Worm (Caenorhabditis elegans) whole organism, L4 larva: ENCODE results near the gene C30E1.4.

Experiments
- F44E2.7 ChIP-seq: fragments of 200-800 bp; sonication (Bioruptor generic); IDR thresholded peaks from 2 replicates; pipeline ENCODE4 v2.1.2; 2022; ENCODE audit warnings: missing genetic modification characterization, missing compliant biosample characterization
- R02D3.7 ChIP-seq: fragments of 150-350 bp; sonication (generic microtip); optimal IDR thresholded peaks from 3 replicates; lab custom pipeline; 2014; ENCODE audit warnings: missing biosample characterization, missing genetic modification characterization
- Y5F2A.4 ChIP-seq: fragments of 200-800 bp; sonication (Bioruptor generic); optimal IDR thresholded peaks from 2 replicates; lab custom pipeline; 2018; ENCODE audit warnings: mild to moderate bottlenecking, missing genetic modification characterization, missing compliant biosample characterization
- arid-1 ChIP-seq: fragments of 200-800 bp; sonication (Bioruptor generic); conservative IDR thresholded peaks from 2 replicates; pipeline ENCODE4 v1.3.6; 2022; ENCODE audit warnings: missing genetic modification reagents, missing genetic modification characterization, missing compliant biosample characterization
- ceh-62 ChIP-seq: sonication (generic microtip); optimal IDR thresholded peaks from 2 replicates; lab custom pipeline; 2017; ENCODE audit warnings: missing biosample characterization, missing genetic modification characterization
- ces-1 ChIP-seq: fragments of 150-350 bp; sonication (generic microtip); optimal IDR thresholded peaks from 4 replicates; lab custom pipeline; 2014; ENCODE audit warnings: missing biosample characterization, missing genetic modification reagents, missing genetic modification characterization
- cey-2 ChIP-seq: sonication (generic microtip); optimal IDR thresholded peaks from 3 replicates; lab custom pipeline; 2017; ENCODE audit warnings: missing genetic modification characterization, mild to moderate bottlenecking, missing compliant biosample characterization, antibody characterized with exemption, borderline replicate concordance; ENCODE audit not compliant: insufficient read depth
- ctbp-1 ChIP-seq: fragments of 200-800 bp; sonication (Bioruptor generic); IDR thresholded peaks from 2 replicates; pipeline ENCODE4 v1.3.6; 2022; ENCODE audit warnings: missing genetic modification reagents, missing genetic modification characterization, missing compliant biosample characterization
- daf-16 ChIP-seq, 3 experiments: sonication (generic microtip); optimal IDR thresholded peaks; 2 replicates each; lab custom pipeline; 2016 to 2017; ENCODE audit warnings: missing genetic modification characterization in 3 of 3, missing genetic modification reagents in 3 of 3, mild to moderate bottlenecking in 2 of 3, missing compliant biosample characterization in 2 of 3, missing biosample characterization in 1 of 3, moderate library complexity in 1 of 3
- daf-8 ChIP-seq: fragments of 200-800 bp; sonication (Bioruptor generic); IDR thresholded peaks from 2 replicates; pipeline ENCODE4 v1.3.6; 2022; ENCODE audit warnings: missing genetic modification characterization, missing compliant biosample characterization
- dmd-6 ChIP-seq: fragments of 200-800 bp; sonication (Bioruptor generic); IDR thresholded peaks from 2 replicates; pipeline ENCODE4 v1.3.6; 2022; ENCODE audit warnings: missing genetic modification reagents, missing genetic modification characterization, missing compliant biosample characterization
- dve-1 ChIP-seq: sonication (generic microtip); optimal IDR thresholded peaks from 2 replicates; lab custom pipeline; 2017; ENCODE audit warnings: antibody characterized with exemption, mild to moderate bottlenecking, missing genetic modification characterization, missing compliant biosample characterization; ENCODE audit not compliant: insufficient read depth
- egl-43 ChIP-seq: fragments of 200-800 bp; sonication (Bioruptor generic); IDR thresholded peaks from 2 replicates; pipeline ENCODE4 v1.3.6; 2022; ENCODE audit warnings: missing genetic modification reagents, missing genetic modification characterization, missing compliant biosample characterization
- gei-8 ChIP-seq: fragments of 200-800 bp; sonication (Bioruptor generic); optimal IDR thresholded peaks from 2 replicates; lab custom pipeline; 2018; ENCODE audit warnings: mild to moderate bottlenecking, missing genetic modification characterization, missing compliant biosample characterization
- hif-1 ChIP-seq, 2 experiments: sonication (generic microtip); optimal IDR thresholded peaks; 2 replicates each; lab custom pipeline; 2016 to 2017; ENCODE audit warnings: missing compliant biosample characterization in 2 of 2, missing genetic modification characterization in 2 of 2, missing genetic modification reagents in 2 of 2, missing genotype in 2 of 2, mild to moderate bottlenecking in 1 of 2
- hlh-11 ChIP-seq: fragments of 200-800 bp; sonication (Bioruptor generic); optimal IDR thresholded peaks from 2 replicates; lab custom pipeline; 2018; ENCODE audit warnings: mild to moderate bottlenecking, missing genetic modification characterization, missing compliant biosample characterization
- hlh-30 ChIP-seq: sonication (generic microtip); optimal IDR thresholded peaks from 2 replicates; lab custom pipeline; 2017; ENCODE audit warnings: antibody characterized with exemption, mild to moderate bottlenecking, missing genetic modification characterization, missing compliant biosample characterization; ENCODE audit not compliant: insufficient read depth
- hmg-1.1 ChIP-seq: fragments of 200-800 bp; sonication (Bioruptor generic); IDR thresholded peaks from 2 replicates; pipeline ENCODE4 v1.3.6; 2022; ENCODE audit warnings: missing genetic modification reagents, missing genetic modification characterization, missing compliant biosample characterization
- lin-1 ChIP-seq: fragments of 200-800 bp; sonication (Bioruptor generic); IDR thresholded peaks from 2 replicates; pipeline ENCODE4 v1.3.6; 2022; ENCODE audit warnings: missing genetic modification reagents, missing genetic modification characterization, missing compliant biosample characterization
- lin-29 ChIP-seq: fragments of 200-800 bp; sonication (Bioruptor generic); IDR thresholded peaks from 2 replicates; pipeline ENCODE4 v1.3.6; 2022; ENCODE audit warnings: missing genetic modification reagents, missing genetic modification characterization, missing compliant biosample characterization
- lin-38 ChIP-seq: fragments of 200-800 bp; sonication (Bioruptor generic); IDR thresholded peaks from 2 replicates; pipeline ENCODE4 v1.3.6; 2022; ENCODE audit warnings: missing genetic modification reagents, missing genetic modification characterization, missing compliant biosample characterization
- lin-39 ChIP-seq: fragments of 150-350 bp; optimal IDR thresholded peaks from 2 replicates; lab custom pipeline; 2014; ENCODE audit warnings: missing biosample characterization, missing genetic modification reagents, missing genetic modification characterization
- nhr-102 ChIP-seq: sonication (generic microtip); optimal IDR thresholded peaks from 2 replicates; lab custom pipeline; 2016; ENCODE audit warnings: mild to moderate bottlenecking, missing genetic modification characterization, moderate library complexity, missing compliant biosample characterization
- nhr-237 ChIP-seq: sonication (generic microtip); optimal IDR thresholded peaks from 2 replicates; lab custom pipeline; 2017; ENCODE audit warnings: missing biosample characterization, missing genetic modification characterization
- nhr-25 ChIP-seq: sonication (generic microtip); optimal IDR thresholded peaks from 2 replicates; lab custom pipeline; 2017; ENCODE audit warnings: missing genetic modification characterization, mild to moderate bottlenecking, missing compliant biosample characterization, antibody characterized with exemption, moderate library complexity, borderline replicate concordance; ENCODE audit not compliant: insufficient read depth
- nhr-28 ChIP-seq: fragments of 150-350 bp; optimal IDR thresholded peaks from 2 replicates; lab custom pipeline; 2014; ENCODE audit warnings: missing biosample characterization, missing genetic modification characterization
- nhr-77 ChIP-seq: fragments of 150-350 bp; optimal IDR thresholded peaks from 2 replicates; lab custom pipeline; 2014; ENCODE audit warnings: missing biosample characterization, missing genetic modification characterization
- pha-4 ChIP-seq, 2 experiments: fragments of 150-350 bp in 1 of 2; fragments of 200-800 bp in 1 of 2; sonication (Bioruptor generic) in 1 of 2; IDR thresholded peaks in 1 of 2; optimal IDR thresholded peaks in 1 of 2; 2 replicates each; pipeline versions ENCODE4 v1.3.6 to Lab custom; 2014 to 2022; ENCODE audit warnings: missing genetic modification characterization in 2 of 2, missing genetic modification reagents in 2 of 2, missing biosample characterization in 1 of 2, missing compliant biosample characterization in 1 of 2
- php-3 ChIP-seq: fragments of 200-800 bp; sonication (Bioruptor generic); IDR thresholded peaks from 2 replicates; pipeline ENCODE4 v1.3.6; 2022; ENCODE audit warnings: missing genetic modification reagents, missing genetic modification characterization, missing compliant biosample characterization
- pqm-1 ChIP-seq: sonication (generic microtip); optimal IDR thresholded peaks from 2 replicates; lab custom pipeline; 2017; ENCODE audit warnings: missing biosample characterization, missing genetic modification characterization
- saeg-2 ChIP-seq: fragments of 200-800 bp; sonication (Bioruptor generic); IDR thresholded peaks from 2 replicates; pipeline ENCODE4 v1.3.6; 2022; ENCODE audit warnings: missing genetic modification reagents, missing genetic modification characterization, missing compliant biosample characterization
- sdz-12 ChIP-seq: fragments of 200-800 bp; sonication (Bioruptor generic); optimal IDR thresholded peaks from 2 replicates; lab custom pipeline; 2018; ENCODE audit warnings: mild to moderate bottlenecking, missing genetic modification characterization, missing compliant biosample characterization
- set-16 ChIP-seq: fragments of 200-800 bp; sonication (Bioruptor generic); IDR thresholded peaks from 2 replicates; pipeline ENCODE4 v1.3.6; 2022; ENCODE audit warnings: missing genetic modification reagents, missing genetic modification characterization, missing compliant biosample characterization
- snpc-4 ChIP-seq: fragments of 150-350 bp; optimal IDR thresholded peaks from 2 replicates; lab custom pipeline; 2014; ENCODE audit warnings: missing biosample characterization, missing genetic modification characterization
- vab-7 ChIP-seq: fragments of 200-800 bp; sonication (Bioruptor generic); IDR thresholded peaks from 2 replicates; pipeline ENCODE4 v1.3.6; 2022; ENCODE audit warnings: missing genetic modification reagents, missing genetic modification characterization, missing compliant biosample characterization
- ztf-7 ChIP-seq: fragments of 150-350 bp; optimal IDR thresholded peaks from 2 replicates; lab custom pipeline; 2014; ENCODE audit warnings: missing biosample characterization, missing genetic modification characterization

The C30E1.4 gene

DNA sequence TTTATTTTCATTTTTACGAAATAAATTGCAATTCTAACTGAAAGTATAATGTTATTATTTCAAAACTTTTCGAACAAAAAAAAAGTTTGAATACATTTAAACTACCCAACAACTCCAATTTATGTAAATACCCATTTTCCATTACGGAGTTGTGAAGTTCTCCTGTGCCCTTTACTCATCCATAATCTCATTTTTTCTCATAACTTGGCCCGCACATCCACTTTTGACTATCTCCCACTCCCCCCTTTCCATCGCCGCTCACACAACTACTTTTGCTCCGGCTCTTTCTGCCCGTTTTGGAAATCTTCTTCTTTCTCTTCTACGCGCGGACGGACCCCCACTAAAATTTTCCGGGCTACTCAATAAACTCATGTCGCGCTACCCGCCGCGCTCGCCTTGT, 38.9 kb downstream of the C30E1.4 start:
- 0 out of 2 replicates have a peak, but pooled peaks have one; percentile 25 for TF ChIP-seq ctbp-1 (GFP tag; lab: Robert Waterston, UW)
- no peak for TF ChIP-seq daf-8 (GFP tag; lab: Robert Waterston, UW)

DNA sequence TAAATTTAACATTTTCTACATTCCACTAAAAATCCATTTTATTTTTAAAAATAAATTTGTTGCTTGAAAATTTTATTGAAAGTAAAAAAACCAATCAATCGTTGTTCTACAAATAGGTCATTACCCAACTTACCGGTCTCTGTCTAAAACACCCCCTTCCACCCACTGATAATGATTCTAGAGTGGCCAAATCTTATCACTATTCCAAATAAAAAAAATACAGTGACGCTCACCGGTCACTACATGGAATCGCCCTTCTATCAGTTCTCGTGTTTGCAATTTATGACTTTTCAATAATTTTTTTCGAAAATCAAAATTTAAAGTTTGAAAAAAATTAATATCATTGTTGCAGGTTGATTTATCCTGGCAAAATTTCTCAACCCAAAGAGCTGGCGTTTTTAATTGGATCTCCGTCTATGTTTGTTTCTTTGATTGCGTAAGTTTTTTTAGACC, 39.8 kb downstream of the C30E1.4 start, which contains the start of the genes F52G3.1 and F52G3.7:
Gene F52G3.1 (plus strand): TSS at position 353 of the 453 bp plus-strand sequence.
Gene F52G3.7 (plus strand): TSS at position 403 of the 453 bp plus-strand sequence.
- 0 out of 2 replicates have a peak, but pooled peaks have one; percentile 42 for TF ChIP-seq php-3 (GFP tag; lab: Robert Waterston, UW)
- TF ChIP-seq nhr-28 (tag; lab: Kevin White, UChicago) = peak; percentile 32
- TF ChIP-seq dve-1 (tag; lab: Kevin White, UChicago) = peak; percentile 23
- no peak for TF ChIP-seq lin-38 (GFP tag; lab: Robert Waterston, UW)
- TF ChIP-seq daf-16 (GFP tag; optimal IDR thresholded peaks at IDR 0.05; lab: Kevin White, UChicago) = no peak
- peak; percentile 47 for TF ChIP-seq daf-16 (tag; optimal IDR thresholded peaks at IDR 0.05; lab: Kevin White, UChicago)
- no peak for TF ChIP-seq nhr-102
- peak; percentile 16 for TF ChIP-seq hlh-30 (tag; lab: Kevin White, UChicago)
- peak; percentile 70 for TF ChIP-seq pqm-1 (tag; lab: Kevin White, UChicago)
- peak; percentile 40 for TF ChIP-seq hlh-11 (tag; lab: Kevin White, UChicago)
- TF ChIP-seq, all 104 proteins: peak for 7

DNA sequence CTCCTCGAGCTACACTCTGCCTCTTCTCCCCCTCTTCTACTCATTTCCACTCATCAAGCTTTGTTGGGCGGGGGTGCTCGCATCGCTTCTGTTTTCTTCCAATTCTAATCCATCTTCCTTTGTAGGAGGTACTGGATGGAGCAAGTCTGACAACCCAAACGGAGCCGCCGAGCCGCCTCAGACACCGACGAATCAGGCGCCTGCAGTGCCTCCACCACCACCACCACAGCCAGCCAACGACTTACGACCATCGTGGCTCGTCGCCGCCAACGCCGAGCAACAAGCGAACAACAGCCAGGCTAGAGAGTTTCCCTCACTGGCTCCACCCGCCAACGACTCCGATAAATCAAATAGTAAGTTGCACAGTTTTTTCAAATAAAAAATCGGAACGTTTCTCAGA, 42.2 kb downstream of the C30E1.4 start:
- no peak for TF ChIP-seq ztf-7 (tag; lab: Kevin White, UChicago)
- TF ChIP-seq snpc-4 (tag; lab: Kevin White, UChicago) = no peak
- TF ChIP-seq egl-43 (GFP tag; lab: Robert Waterston, UW) = peak; percentile 68; the same call in 1 of the 2 replicates
- TF ChIP-seq nhr-102 = no peak
- no peak for TF ChIP-seq F44E2.7
- no peak for TF ChIP-seq sdz-12
- TF ChIP-seq pha-4 (GFP tag; IDR thresholded peaks at IDR 0.05; lab: Robert Waterston, UW) = no peak
- no peak for TF ChIP-seq pha-4 (tag; optimal IDR thresholded peaks at IDR 0.05; lab: Kevin White, UChicago)
- no peak for TF ChIP-seq hlh-30 (tag; lab: Kevin White, UChicago)
- TF ChIP-seq Y5F2A.4 (GFP tag; lab: Kevin White, UChicago) = no peak
- TF ChIP-seq set-16 (GFP tag; lab: Robert Waterston, UW) = peak; percentile 83
- TF ChIP-seq dmd-6 (GFP tag; lab: Robert Waterston, UW) = no peak
- no peak for TF ChIP-seq nhr-25
- TF ChIP-seq nhr-77 = no peak
- no peak for TF ChIP-seq hif-1 (tag; optimal IDR thresholded peaks at IDR 0.05; lab: Kevin White, UChicago)

DNA sequence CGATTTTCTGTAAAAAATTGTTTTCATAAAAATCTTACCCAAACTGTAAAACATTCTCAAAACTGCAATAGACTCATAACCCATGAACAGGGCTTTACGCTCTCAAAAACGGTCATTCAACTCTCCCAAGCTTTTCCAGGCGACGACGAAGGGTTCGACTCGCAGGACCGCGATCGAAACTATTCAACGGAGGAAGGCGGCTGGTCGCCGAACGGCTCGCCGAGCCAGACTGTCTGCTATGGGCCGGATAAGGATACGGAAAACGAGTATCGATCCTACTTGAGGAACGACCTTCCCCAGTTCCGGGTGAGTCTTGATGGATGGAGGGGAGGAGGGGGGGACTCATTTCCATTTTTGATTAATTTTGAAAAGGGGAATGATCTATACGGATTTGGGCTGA, 44.1 kb downstream of the C30E1.4 start:
- no peak for TF ChIP-seq arid-1 (GFP tag; lab: Robert Waterston, UW)
- TF ChIP-seq dmd-6 (GFP tag; lab: Robert Waterston, UW) = no peak
- TF ChIP-seq set-16 (GFP tag; lab: Robert Waterston, UW) = peak; percentile 67
- no peak for TF ChIP-seq pha-4 (GFP tag; IDR thresholded peaks at IDR 0.05; lab: Robert Waterston, UW)
- no peak for TF ChIP-seq pha-4 (tag; optimal IDR thresholded peaks at IDR 0.05; lab: Kevin White, UChicago)
- no peak for TF ChIP-seq cey-2 (tag; lab: Kevin White, UChicago)
- TF ChIP-seq hmg-1.1 = no peak

DNA sequence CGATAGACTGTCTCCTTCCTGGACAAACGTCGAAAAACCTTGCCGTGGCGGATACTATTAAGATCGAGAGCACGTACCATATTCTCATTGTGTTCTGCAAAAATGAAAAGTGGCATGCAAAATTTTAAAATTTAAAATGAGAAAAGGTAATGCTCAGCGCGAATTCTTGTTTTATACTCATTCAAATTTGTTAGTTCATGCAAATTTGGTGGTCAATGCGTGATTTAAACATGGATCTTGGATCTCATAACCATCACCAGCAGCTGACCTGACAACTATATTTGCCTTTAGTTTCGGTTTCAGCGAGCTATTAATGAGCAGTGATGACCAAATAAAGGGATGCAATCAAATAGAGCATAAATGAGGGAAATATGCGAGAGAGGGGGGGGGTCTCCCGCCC, 52.3 kb downstream of the C30E1.4 start, which contains the start of gene F52G3.5:
Gene F52G3.5 (minus strand): TSS at position 101 of the 400 bp plus-strand sequence.
- TF ChIP-seq lin-39 (no peak), lin-1 (no peak), lin-29 (GFP tag; lab: Robert Waterston, UW) (no peak), R02D3.7 (tag; lab: Kevin White, UChicago) (no peak), saeg-2 (GFP tag; lab: Robert Waterston, UW) (no peak), nhr-237 (tag; lab: Kevin White, UChicago) (no peak), vab-7 (no peak), nhr-77 (no peak), ceh-62 (tag; lab: Kevin White, UChicago) (no peak), ces-1 (GFP tag; lab: Kevin White, UChicago) (no peak), gei-8 (GFP tag; lab: Kevin White, UChicago) (no peak), cey-2 (tag; lab: Kevin White, UChicago) (no peak)
